Worm (Caenorhabditis elegans) whole organism, early embryonic: ENCODE data around the gene tag-280.

Source experiments
- ama-1 ChIP-seq: fragments of 150-350 bp; optimal IDR thresholded peaks from 2 replicates; lab custom pipeline; 2014
- hmbx-1 ChIP-seq: sonication (generic microtip); optimal IDR thresholded peaks from 2 replicates; lab custom pipeline; 2016; ENCODE audit warnings: mild to moderate bottlenecking, missing genetic modification characterization, missing compliant biosample characterization
- hmg-4 ChIP-seq: fragments of 200-800 bp; sonication (Bioruptor generic); optimal IDR thresholded peaks from 2 replicates; lab custom pipeline; 2018; ENCODE audit warnings: mild to moderate bottlenecking, missing genetic modification characterization, missing compliant biosample characterization
- scrt-1 ChIP-seq: fragments of 200-800 bp; sonication (Bioruptor generic); IDR thresholded peaks from 2 replicates; pipeline ENCODE4 v1.3.6; 2022; ENCODE audit warnings: missing genetic modification characterization, missing compliant biosample characterization
- sea-1 ChIP-seq: fragments of 200-800 bp; sonication (Bioruptor generic); conservative IDR thresholded peaks from 2 replicates; pipeline ENCODE4 v1.3.6; 2022; ENCODE audit warnings: missing genetic modification characterization, missing compliant biosample characterization

DNA sequence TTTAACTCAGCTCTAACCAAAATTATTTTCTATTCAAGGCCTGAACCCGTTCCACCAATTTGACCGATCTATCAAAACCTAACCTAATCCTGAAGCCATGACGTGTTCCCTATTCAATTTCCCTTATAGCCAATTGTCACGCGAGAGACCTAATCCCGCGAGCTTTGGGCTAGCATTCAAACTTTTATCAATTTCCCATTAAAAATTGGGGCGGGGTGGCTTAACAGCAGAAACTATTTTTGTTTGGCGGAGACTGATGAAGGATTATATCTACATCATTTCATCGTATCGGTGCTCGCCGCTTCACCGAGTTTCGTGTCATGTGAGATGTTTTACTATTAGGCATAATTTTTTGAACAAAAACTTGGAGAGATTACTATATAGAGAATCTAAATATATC, 28.4 kb downstream of the tag-280 start:
- TF ChIP-seq sea-1 (GFP tag; lab: Robert Waterston, UW) = no peak
- TF ChIP-seq scrt-1 (GFP tag; lab: Robert Waterston, UW) = no peak
- TF ChIP-seq hmg-4 (GFP tag; lab: Kevin White, UChicago) = no peak
- no peak for TF ChIP-seq ama-1 (lab: Kevin White, UChicago)
- no peak for TF ChIP-seq hmbx-1
